Worm (Caenorhabditis elegans): ENCODE measurements around the gene F13D12.3.

ce11 chrII:11746782-11747288, 26.6 kb downstream of the F13D12.3 start:
- TF ChIP-seq tab-1 (GFP tag; IDR thresholded peaks at IDR 0.05), result peak; percentile 64; the same call in 1 of the 2 replicates
- peak; percentile 48; the same call in 1 of the 2 replicates for TF ChIP-seq T22C8.4 (GFP tag; IDR thresholded peaks at IDR 0.05)
- TF ChIP-seq ref-1 (GFP tag; conservative IDR thresholded peaks at IDR 0.05), result no peak
- TF ChIP-seq ztf-23 (GFP tag; IDR thresholded peaks at IDR 0.05), result 0 out of 2 replicates have a peak, but pooled peaks have one; percentile 37

Data from whole organism, midembryonic.